Worm (Caenorhabditis elegans) whole organism, L4/young adult: ENCODE measurements around the gene C03H5.5.

Source experiments
- dao-5 ChIP-seq: sonication (generic microtip); optimal IDR thresholded peaks from 2 replicates; lab custom pipeline; 2016; ENCODE audit warnings: missing genotype, missing genetic modification characterization, moderate library complexity, missing compliant biosample characterization
- him-1 ChIP-seq: sonication (generic microtip); optimal IDR thresholded peaks from 2 replicates; lab custom pipeline; 2016; ENCODE audit warnings: missing genotype, missing genetic modification reagents, missing genetic modification characterization, missing compliant biosample characterization

DNA sequence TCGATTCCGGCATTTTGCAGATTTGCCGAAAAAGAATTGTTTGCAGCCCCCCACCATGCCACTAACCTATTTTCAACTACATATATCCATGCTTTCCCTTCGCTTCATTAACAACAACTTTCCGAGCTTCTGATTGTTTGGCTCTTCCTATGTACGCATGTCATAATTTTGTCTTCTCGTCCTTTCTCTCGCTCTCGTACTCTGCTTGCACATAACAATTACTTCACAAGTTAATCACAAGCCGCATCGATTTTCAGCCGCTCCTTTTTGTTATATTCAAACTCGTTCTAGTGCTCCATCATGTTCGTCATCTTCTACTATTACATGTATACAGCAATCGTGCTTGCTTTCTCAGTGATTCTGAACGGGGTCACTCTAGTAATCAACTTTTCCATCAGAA is 6.8 kb downstream of the C03H5.5 start, which contains the start of gene C03H5.9:
- no peak for TF ChIP-seq him-1
- TF ChIP-seq dao-5 (tag; lab: Kevin White, UChicago) = no peak
